Fruit fly (Drosophila melanogaster) whole organism, wandering third instar larva: ENCODE measurements around the gene CG14089.
A peak's percentile ranks its signal among the peaks of the same experiment; 100 is the strongest.

Source experiments
- Abd-B ChIP-seq: fragments of >200 bp; optimal IDR thresholded peaks from 2 replicates; lab custom pipeline; 2017; ENCODE audit warnings: missing biosample characterization, missing genetic modification characterization
- CrebA ChIP-seq: fragments of 200-800 bp; sonication (Bioruptor generic); optimal IDR thresholded peaks from 2 replicates; lab custom pipeline; 2016; ENCODE audit warnings: missing biosample characterization, mild to moderate bottlenecking, missing genetic modification characterization, borderline replicate concordance
- Dfd ChIP-seq: fragments of >200 bp; optimal IDR thresholded peaks from 2 replicates; lab custom pipeline; 2017; ENCODE audit warnings: missing biosample characterization, missing genetic modification characterization
- Dif ChIP-seq: fragments of 200-275, 200-300 bp; sonication (Bioruptor generic); optimal IDR thresholded peaks from 2 replicates; lab custom pipeline; 2018; ENCODE audit warnings: missing biosample characterization, missing genetic modification characterization; ENCODE audit not compliant: partially characterized antibody
- GATAd ChIP-seq: sonication (Bioruptor generic); optimal IDR thresholded peaks from 2 replicates; lab custom pipeline; 2016; ENCODE audit warnings: missing biosample characterization, missing genetic modification characterization
- HLH106 ChIP-seq: fragments of 200-800 bp; optimal IDR thresholded peaks from 3 replicates; lab custom pipeline; 2019; ENCODE audit warnings: missing biosample characterization, mild to moderate bottlenecking, missing genetic modification characterization, moderate library complexity
- Hnf4 ChIP-seq: fragments of 200-800 bp; sonication (Bioruptor generic); optimal IDR thresholded peaks from 2 replicates; lab custom pipeline; 2016; ENCODE audit warnings: missing biosample characterization, mild to moderate bottlenecking, missing genetic modification characterization
- Hr78 ChIP-seq: fragments of >200 bp; optimal IDR thresholded peaks from 2 replicates; lab custom pipeline; 2017; ENCODE audit warnings: missing biosample characterization, missing genetic modification characterization
- Jra ChIP-seq: sonication (Bioruptor generic); optimal IDR thresholded peaks from 2 replicates; lab custom pipeline; 2016; ENCODE audit warnings: missing biosample characterization, missing genetic modification characterization
- Mio ChIP-seq: sonication (Bioruptor generic); optimal IDR thresholded peaks from 2 replicates; lab custom pipeline; 2016; ENCODE audit warnings: missing biosample characterization, missing genetic modification characterization
- Myc ChIP-seq: fragments of >200 bp; optimal IDR thresholded peaks from 2 replicates; lab custom pipeline; 2017
- OdsH ChIP-seq: fragments of 200-800 bp; sonication (Bioruptor generic); optimal IDR thresholded peaks from 2 replicates; lab custom pipeline; 2016; ENCODE audit warnings: missing biosample characterization, mild to moderate bottlenecking, missing genetic modification characterization
- Rel ChIP-seq, 2 experiments: fragments of 200-800 bp; sonication (Bioruptor generic) in 1 of 2; optimal IDR thresholded peaks; 2 replicates in 1 of 2; 3 replicates in 1 of 2; lab custom pipeline; 2016 to 2019; ENCODE audit warnings: mild to moderate bottlenecking in 2 of 2, missing biosample characterization in 2 of 2, missing genetic modification characterization in 2 of 2, moderate library complexity in 1 of 2
- Vsx2 ChIP-seq: fragments of 200-300, 225-300 bp; sonication (Bioruptor generic); optimal IDR thresholded peaks from 2 replicates; lab custom pipeline; 2018; ENCODE audit warnings: missing biosample characterization, missing genetic modification characterization; ENCODE audit not compliant: partially characterized antibody
- brk ChIP-seq: fragments of 200-800 bp; sonication (Bioruptor generic); optimal IDR thresholded peaks from 2 replicates; lab custom pipeline; 2016; ENCODE audit warnings: missing biosample characterization, mild to moderate bottlenecking, missing genetic modification characterization
- dmrt93B ChIP-seq: fragments of 200-800 bp; sonication (Bioruptor generic); optimal IDR thresholded peaks from 2 replicates; lab custom pipeline; 2018; ENCODE audit warnings: missing biosample characterization, mild to moderate bottlenecking, missing genetic modification characterization
- dsf ChIP-seq: sonication (Bioruptor generic); optimal IDR thresholded peaks from 2 replicates; lab custom pipeline; 2016; ENCODE audit warnings: missing biosample characterization, missing genetic modification characterization, borderline replicate concordance
- ey ChIP-seq: fragments of 200-800 bp; sonication (Bioruptor generic); optimal IDR thresholded peaks from 2 replicates; lab custom pipeline; 2016; ENCODE audit warnings: missing biosample characterization, missing genetic modification characterization
- foxo ChIP-seq, 2 experiments: fragments of 200-800 bp; sonication (Bioruptor generic); optimal IDR thresholded peaks; 2 replicates in 1 of 2; 3 replicates in 1 of 2; lab custom pipeline; 2016 to 2017; ENCODE audit warnings: missing biosample characterization in 2 of 2, missing genetic modification characterization in 2 of 2
- fru ChIP-seq: fragments of 200-800 bp; sonication (Bioruptor generic); optimal IDR thresholded peaks from 3 replicates; lab custom pipeline; 2016; ENCODE audit warnings: missing biosample characterization, mild to moderate bottlenecking, missing genetic modification characterization
- h ChIP-seq: fragments of 200-800 bp; sonication (Bioruptor generic); optimal IDR thresholded peaks from 3 replicates; lab custom pipeline; 2016; ENCODE audit warnings: missing biosample characterization, mild to moderate bottlenecking, missing genetic modification characterization
- lola ChIP-seq: fragments of >200 bp; optimal IDR thresholded peaks from 2 replicates; lab custom pipeline; 2017; ENCODE audit warnings: missing biosample characterization, missing genetic modification characterization
- pan ChIP-seq: fragments of >200 bp; optimal IDR thresholded peaks from 2 replicates; lab custom pipeline; 2017
- psq ChIP-seq: fragments of 200-800 bp; sonication (Bioruptor generic); optimal IDR thresholded peaks from 3 replicates; lab custom pipeline; 2017; ENCODE audit warnings: missing biosample characterization, mild to moderate bottlenecking, missing genetic modification characterization, moderate library complexity
- rgr ChIP-seq: fragments of 200-800 bp; sonication (Bioruptor generic); optimal IDR thresholded peaks from 3 replicates; lab custom pipeline; 2016; ENCODE audit warnings: missing biosample characterization, mild to moderate bottlenecking, missing genetic modification characterization
- sage ChIP-seq: fragments of 200-800 bp; sonication (Bioruptor generic); optimal IDR thresholded peaks from 2 replicates; lab custom pipeline; 2016; ENCODE audit warnings: missing biosample characterization, mild to moderate bottlenecking, missing genetic modification characterization
- sv ChIP-seq: fragments of 200-800 bp; sonication (Bioruptor generic); optimal IDR thresholded peaks from 3 replicates; lab custom pipeline; 2016; ENCODE audit warnings: missing biosample characterization, missing genetic modification characterization
- usp ChIP-seq: fragments of >200 bp; optimal IDR thresholded peaks from 2 replicates; lab custom pipeline; 2017; ENCODE audit warnings: missing biosample characterization, missing genetic modification characterization
- woc ChIP-seq: sonication (Bioruptor generic); optimal IDR thresholded peaks from 2 replicates; lab custom pipeline; 2016; ENCODE audit warnings: missing biosample characterization, mild to moderate bottlenecking, missing genetic modification characterization

CG14089 gene

dm6 chr3L:19263480-19264140 is 17.0 kb downstream of the CG14089 start, which contains the start of the genes CG42374 and Mettl5:
Gene CG42374 (plus strand): TSS chr3L:19263766.
Gene Mettl5 (plus strand): TSS chr3L:19263766.
- TF ChIP-seq Dif (no peak), fru (GFP tag; lab: Kevin White, UChicago) (peak; percentile 24), sage (peak; percentile 17), Mio (GFP tag; lab: Kevin White, UChicago) (no peak), OdsH (peak; percentile 31), HLH106 (peak; percentile 15)

- TF ChIP-seq sv (no peak), CrebA (GFP tag; lab: Kevin White, UChicago) (no peak), dmrt93B (GFP tag; lab: Kevin White, UChicago) (no peak), ey (GFP tag; lab: Kevin White, UChicago) (no peak), psq (GFP tag; lab: Kevin White, UChicago) (no peak), OdsH (no peak), brk (GFP tag; lab: Kevin White, UChicago) (no peak), h (GFP tag; lab: Kevin White, UChicago) (no peak), Vsx2 (no peak), lola (GFP tag; lab: Kevin White, UChicago) (no peak), Jra (GFP tag; lab: Kevin White, UChicago) (no peak), GATAd (GFP tag; lab: Kevin White, UChicago) (no peak), dsf (GFP tag; lab: Kevin White, UChicago) (no peak), rgr (GFP tag; lab: Kevin White, UChicago) (no peak)
- TF ChIP-seq, all 38 proteins: peak for 0
These were observed 18.9 kb downstream of the CG14089 start for dm6 chr3L:19261720-19262119.

- TF ChIP-seq HLH106 = peak; percentile 22
- TF ChIP-seq Myc (lab: Kevin White, UChicago) = peak; percentile 40
- no peak for TF ChIP-seq foxo (GFP tag; optimal IDR thresholded peaks at IDR 0.05; lab: Kevin White, UChicago)
- TF ChIP-seq woc (GFP tag; lab: Kevin White, UChicago) = peak; percentile 20
These were observed 19.4 kb downstream of the CG14089 start, which contains the start of gene Bet1 for dm6 chr3L:19261213-19261612. Gene Bet1 (plus strand): TSS chr3L:19261394.

dm6 chr3L:19260278-19260803 is 20.3 kb downstream of the CG14089 start, which contains the start of gene nes:
Gene nes (minus strand): TSS chr3L:19260679.
- TF ChIP-seq rgr (GFP tag; lab: Kevin White, UChicago) (peak; percentile 29), fru (GFP tag; lab: Kevin White, UChicago) (peak; percentile 68), lola (GFP tag; lab: Kevin White, UChicago) (no peak), Hnf4 (peak; percentile 35), sv (no peak), Abd-B (GFP tag; lab: Kevin White, UChicago) (no peak), h (GFP tag; lab: Kevin White, UChicago) (peak; percentile 11), CrebA (GFP tag; lab: Kevin White, UChicago) (no peak), HLH106 (peak; percentile 18), psq (GFP tag; lab: Kevin White, UChicago) (no peak), woc (GFP tag; lab: Kevin White, UChicago) (peak; percentile 61), Dif (no peak), dmrt93B (GFP tag; lab: Kevin White, UChicago) (no peak), Rel (GFP tag; optimal IDR thresholded peaks at IDR 0.05; lab: Kevin White, UChicago) (no peak), Rel (tag; optimal IDR thresholded peaks at IDR 0.05; lab: Kevin White, UChicago) (peak; percentile 19)

- TF ChIP-seq fru (GFP tag; lab: Kevin White, UChicago) = no peak
- no peak for TF ChIP-seq Vsx2
- TF ChIP-seq Dfd (GFP tag; lab: Kevin White, UChicago) = no peak
- TF ChIP-seq usp (GFP tag; lab: Kevin White, UChicago) = no peak
- TF ChIP-seq sv = no peak
- no peak for TF ChIP-seq Hr78 (GFP tag; lab: Kevin White, UChicago)
- TF ChIP-seq dmrt93B (GFP tag; lab: Kevin White, UChicago) = no peak
- no peak for TF ChIP-seq h (GFP tag; lab: Kevin White, UChicago)
- no peak for TF ChIP-seq Mio (GFP tag; lab: Kevin White, UChicago)
- no peak for TF ChIP-seq pan
- no peak for TF ChIP-seq Myc (lab: Kevin White, UChicago)
- TF ChIP-seq sage = no peak
- TF ChIP-seq woc (GFP tag; lab: Kevin White, UChicago) = no peak
- TF ChIP-seq dsf (GFP tag; lab: Kevin White, UChicago) = no peak
- no peak for TF ChIP-seq ey (GFP tag; lab: Kevin White, UChicago)
- TF ChIP-seq brk (GFP tag; lab: Kevin White, UChicago) = no peak
These were observed 22.4 kb downstream of the CG14089 start for dm6 chr3L:19258199-19258598.
